Fruit fly (Drosophila melanogaster): Measurements from ENCODE around the gene CG15202.

Gene CG15202

dm6 chrX:11108148-11108844, 34.0 kb upstream of the CG15202 start, which contains the start of gene Hsp60A (continued):
- peak; percentile 80 for TF ChIP-seq CG16813 (GFP tag; IDR thresholded peaks at IDR 0.05; ENCODE audit: partially characterized antibody)
- peak; percentile 21 for TF ChIP-seq lbe (GFP tag; optimal IDR thresholded peaks at IDR 0.05)
- no peak for TF ChIP-seq ab (GFP tag; optimal IDR thresholded peaks at IDR 0.05)
- peak; percentile 37 for TF ChIP-seq chn (GFP tag; optimal IDR thresholded peaks at IDR 0.05)
- TF ChIP-seq chif (GFP tag; optimal IDR thresholded peaks at IDR 0.05), result no peak
- no peak for TF ChIP-seq gce (GFP tag; IDR thresholded peaks at IDR 0.05)
- TF ChIP-seq en (GFP tag; optimal IDR thresholded peaks at IDR 0.05), result no peak
- peak; percentile 21 for TF ChIP-seq Chrac-16 (GFP tag; optimal IDR thresholded peaks at IDR 0.05)
- no peak for TF ChIP-seq CG11723 (GFP tag; optimal IDR thresholded peaks at IDR 0.05)
- TF ChIP-seq CG15514 (GFP tag; optimal IDR thresholded peaks at IDR 0.05), result peak; percentile 76
- no peak for TF ChIP-seq CG31365 (tag; optimal IDR thresholded peaks at IDR 0.05)
- TF ChIP-seq CG6791 (GFP tag; IDR thresholded peaks at IDR 0.05; ENCODE audit: partially characterized antibody), result peak; percentile 78
- no peak for TF ChIP-seq kah (GFP tag; optimal IDR thresholded peaks at IDR 0.05)
- TF ChIP-seq Kr (GFP tag; optimal IDR thresholded peaks at IDR 0.05), result no peak
- no peak for TF ChIP-seq CG1529 (GFP tag; optimal IDR thresholded peaks at IDR 0.05)
- no peak for TF ChIP-seq CG11093 (GFP tag; IDR thresholded peaks at IDR 0.05)
- peak; percentile 48; the same call in 1 of the 3 replicates for TF ChIP-seq Dbx (GFP tag; IDR thresholded peaks at IDR 0.05)
- TF ChIP-seq pum (GFP tag; optimal IDR thresholded peaks at IDR 0.05), result no peak
- no peak for TF ChIP-seq stc (GFP tag; IDR thresholded peaks at IDR 0.05)
- peak; percentile 59 for TF ChIP-seq CG15601 (tag; optimal IDR thresholded peaks at IDR 0.05)
- peak; percentile 36; the same call in 1 of the 3 replicates for TF ChIP-seq zen2 (GFP tag; IDR thresholded peaks at IDR 0.05; ENCODE audit: partially characterized antibody)
- no peak for TF ChIP-seq zfh2 (GFP tag; optimal IDR thresholded peaks at IDR 0.05)
- TF ChIP-seq CG11398 (GFP tag; optimal IDR thresholded peaks at IDR 0.05), result no peak
- peak; percentile 28 for TF ChIP-seq CG12155 (GFP tag; optimal IDR thresholded peaks at IDR 0.05)
- TF ChIP-seq al (GFP tag; IDR thresholded peaks at IDR 0.05), result peak; percentile 35; the same call in 1 of the 2 replicates
- no peak for TF ChIP-seq CrebB (tag; optimal IDR thresholded peaks at IDR 0.05)
- no peak for TF ChIP-seq CG30431 (GFP tag; optimal IDR thresholded peaks at IDR 0.05)
- peak; percentile 8 for TF ChIP-seq CG4854 (GFP tag; optimal IDR thresholded peaks at IDR 0.05)
- TF ChIP-seq exex (tag; optimal IDR thresholded peaks at IDR 0.05), result peak; percentile 12
- no peak for TF ChIP-seq ERR (GFP tag; optimal IDR thresholded peaks at IDR 0.05)
- TF ChIP-seq wdn (GFP tag; IDR thresholded peaks at IDR 0.05), result no peak
- TF ChIP-seq CG2120 (GFP tag; optimal IDR thresholded peaks at IDR 0.05), result peak; percentile 63
- TF ChIP-seq Hr39 (optimal IDR thresholded peaks at IDR 0.05), result no peak
- 0 out of 2 replicates have a peak, but pooled peaks have one; percentile 15 for TF ChIP-seq CG4730 (GFP tag; IDR thresholded peaks at IDR 0.05)
- peak; percentile 10 for TF ChIP-seq Sin3A (optimal IDR thresholded peaks at IDR 0.05)
- TF ChIP-seq Lhr (GFP tag; optimal IDR thresholded peaks at IDR 0.05), result peak; percentile 34
- TF ChIP-seq Bgb (GFP tag; IDR thresholded peaks at IDR 0.05; ENCODE audit: partially characterized antibody), result peak; percentile 77
- TF ChIP-seq CG4404 (GFP tag; IDR thresholded peaks at IDR 0.05), result no peak
- TF ChIP-seq NC2β (GFP tag; optimal IDR thresholded peaks at IDR 0.05), result no peak
- peak; percentile 84 for TF ChIP-seq Doc3 (GFP tag; IDR thresholded peaks at IDR 0.05; ENCODE audit: partially characterized antibody)
- TF ChIP-seq psq (GFP tag; optimal IDR thresholded peaks at IDR 0.05), result no peak
- TF ChIP-seq dmrt99B (tag; optimal IDR thresholded peaks at IDR 0.05), result peak; percentile 43
- no peak for TF ChIP-seq CG2202 (tag; optimal IDR thresholded peaks at IDR 0.05)
- no peak for TF ChIP-seq Poxn (GFP tag; IDR thresholded peaks at IDR 0.05)
- no peak for TF ChIP-seq Spps (tag; optimal IDR thresholded peaks at IDR 0.05)
- no peak for TF ChIP-seq cato (GFP tag; optimal IDR thresholded peaks at IDR 0.05; ENCODE audit: borderline replicate concordance)
- peak; percentile 9 for TF ChIP-seq ATbp (GFP tag; optimal IDR thresholded peaks at IDR 0.05)
- TF ChIP-seq Atf3 (GFP tag; optimal IDR thresholded peaks at IDR 0.05), result no peak
- TF ChIP-seq CG11247 (GFP tag; IDR thresholded peaks at IDR 0.05), result 0 out of 2 replicates have a peak, but pooled peaks have one; percentile 14
- TF ChIP-seq tio (GFP tag; optimal IDR thresholded peaks at IDR 0.05), result no peak
- no peak for TF ChIP-seq Awh (GFP tag; IDR thresholded peaks at IDR 0.05)

All from whole organism, embryonic.